Worm (Caenorhabditis elegans) whole organism, L4 larva: Measurements from ENCODE around the gene Y53G8AR.8.
A peak's percentile ranks its signal among the peaks of the same experiment; 100 is the strongest.

ENCODE experiments used
- D1046.2 ChIP-seq: fragments of 200-800 bp; sonication (Bioruptor generic); IDR thresholded peaks from 2 replicates; pipeline ENCODE4 v1.3.6; 2022; ENCODE audit warnings: missing genetic modification characterization, missing compliant biosample characterization
- F37D6.2 ChIP-seq: sonication (generic microtip); optimal IDR thresholded peaks from 2 replicates; lab custom pipeline; 2016; ENCODE audit warnings: mild to moderate bottlenecking, missing genetic modification characterization, missing compliant biosample characterization
- R02D3.7 ChIP-seq: fragments of 150-350 bp; sonication (generic microtip); optimal IDR thresholded peaks from 3 replicates; lab custom pipeline; 2014; ENCODE audit warnings: missing biosample characterization, missing genetic modification characterization
- T20F7.1 ChIP-seq: fragments of 200-800 bp; sonication (Bioruptor generic); optimal IDR thresholded peaks from 2 replicates; lab custom pipeline; 2018; ENCODE audit warnings: mild to moderate bottlenecking, missing genetic modification characterization, missing compliant biosample characterization
- Y48G9A.11 ChIP-seq: fragments of 200-800 bp; sonication (Bioruptor generic); IDR thresholded peaks from 2 replicates; pipeline ENCODE4 v1.3.6; 2022; ENCODE audit warnings: missing genetic modification reagents, missing genetic modification characterization, missing compliant biosample characterization
- Y5F2A.4 ChIP-seq: fragments of 200-800 bp; sonication (Bioruptor generic); optimal IDR thresholded peaks from 2 replicates; lab custom pipeline; 2018; ENCODE audit warnings: mild to moderate bottlenecking, missing genetic modification characterization, missing compliant biosample characterization
- ZK337.2 ChIP-seq: fragments of 200-800 bp; sonication (Bioruptor generic); IDR thresholded peaks from 2 replicates; pipeline ENCODE4 v1.3.6; 2022; ENCODE audit warnings: missing genetic modification reagents, missing genetic modification characterization, missing compliant biosample characterization
- ZK546.5 ChIP-seq, 2 experiments: sonication (generic microtip); optimal IDR thresholded peaks; 2 replicates each; lab custom pipeline; 2017; ENCODE audit warnings: missing biosample characterization in 2 of 2, missing genetic modification characterization in 2 of 2
- aly-2 ChIP-seq: sonication (generic microtip); optimal IDR thresholded peaks from 2 replicates; lab custom pipeline; 2018; ENCODE audit warnings: missing biosample characterization, missing genetic modification characterization
- arid-1 ChIP-seq: fragments of 200-800 bp; sonication (Bioruptor generic); conservative IDR thresholded peaks from 2 replicates; pipeline ENCODE4 v1.3.6; 2022; ENCODE audit warnings: missing genetic modification reagents, missing genetic modification characterization, missing compliant biosample characterization
- ceh-20 ChIP-seq: fragments of 200-800 bp; sonication (Bioruptor generic); IDR thresholded peaks from 2 replicates; pipeline ENCODE4 v1.3.6; 2022; ENCODE audit warnings: missing genetic modification reagents, missing genetic modification characterization, missing compliant biosample characterization
- ceh-32 ChIP-seq: sonication (generic microtip); optimal IDR thresholded peaks from 2 replicates; lab custom pipeline; 2016; ENCODE audit warnings: mild to moderate bottlenecking, missing genetic modification characterization, missing compliant biosample characterization; ENCODE audit not compliant: poor library complexity
- ceh-62 ChIP-seq: sonication (generic microtip); optimal IDR thresholded peaks from 2 replicates; lab custom pipeline; 2017; ENCODE audit warnings: missing biosample characterization, missing genetic modification characterization
- daf-12 ChIP-seq: fragments of 150-350 bp; optimal IDR thresholded peaks from 2 replicates; lab custom pipeline; 2014; ENCODE audit warnings: missing biosample characterization, missing genetic modification reagents, missing genetic modification characterization
- daf-19 ChIP-seq: fragments of 200-800 bp; sonication (Bioruptor generic); conservative IDR thresholded peaks from 2 replicates; pipeline ENCODE4 v1.3.6; 2022; ENCODE audit warnings: missing genetic modification characterization, missing compliant biosample characterization
- dmd-8 ChIP-seq: fragments of 200-800 bp; sonication (Bioruptor generic); IDR thresholded peaks from 2 replicates; pipeline ENCODE4 v1.3.6; 2022; ENCODE audit warnings: missing genetic modification characterization, missing compliant biosample characterization
- dmd-9 ChIP-seq: fragments of 200-800 bp; sonication (Bioruptor generic); IDR thresholded peaks from 2 replicates; pipeline ENCODE4 v1.3.6; 2022; ENCODE audit warnings: missing genetic modification reagents, missing genetic modification characterization, missing compliant biosample characterization
- duxl-1 ChIP-seq: sonication (generic microtip); optimal IDR thresholded peaks from 2 replicates; lab custom pipeline; 2016; ENCODE audit warnings: mild to moderate bottlenecking, missing genetic modification characterization, moderate library complexity, missing compliant biosample characterization; ENCODE audit not compliant: poor library complexity
- dve-1 ChIP-seq: sonication (generic microtip); optimal IDR thresholded peaks from 2 replicates; lab custom pipeline; 2017; ENCODE audit warnings: antibody characterized with exemption, mild to moderate bottlenecking, missing genetic modification characterization, missing compliant biosample characterization; ENCODE audit not compliant: insufficient read depth
- egl-27 ChIP-seq: sonication (generic microtip); optimal IDR thresholded peaks from 3 replicates; lab custom pipeline; 2017; ENCODE audit warnings: missing biosample characterization, missing genetic modification reagents, missing genetic modification characterization
- egl-43 ChIP-seq: fragments of 200-800 bp; sonication (Bioruptor generic); IDR thresholded peaks from 2 replicates; pipeline ENCODE4 v1.3.6; 2022; ENCODE audit warnings: missing genetic modification reagents, missing genetic modification characterization, missing compliant biosample characterization
- gei-8 ChIP-seq: fragments of 200-800 bp; sonication (Bioruptor generic); optimal IDR thresholded peaks from 2 replicates; lab custom pipeline; 2018; ENCODE audit warnings: mild to moderate bottlenecking, missing genetic modification characterization, missing compliant biosample characterization
- hlh-11 ChIP-seq: fragments of 200-800 bp; sonication (Bioruptor generic); optimal IDR thresholded peaks from 2 replicates; lab custom pipeline; 2018; ENCODE audit warnings: mild to moderate bottlenecking, missing genetic modification characterization, missing compliant biosample characterization
- hlh-30 ChIP-seq: sonication (generic microtip); optimal IDR thresholded peaks from 2 replicates; lab custom pipeline; 2017; ENCODE audit warnings: antibody characterized with exemption, mild to moderate bottlenecking, missing genetic modification characterization, missing compliant biosample characterization; ENCODE audit not compliant: insufficient read depth
- hmg-1.1 ChIP-seq: fragments of 200-800 bp; sonication (Bioruptor generic); IDR thresholded peaks from 2 replicates; pipeline ENCODE4 v1.3.6; 2022; ENCODE audit warnings: missing genetic modification reagents, missing genetic modification characterization, missing compliant biosample characterization
- lin-13 ChIP-seq: fragments of 150-350 bp; optimal IDR thresholded peaks from 2 replicates; lab custom pipeline; 2014; ENCODE audit warnings: missing biosample characterization, missing genetic modification reagents, missing genetic modification characterization
- lsy-2 ChIP-seq, 2 experiments: fragments of 150-350 bp in 1 of 2; sonication (generic microtip) in 1 of 2; optimal IDR thresholded peaks; 2 replicates each; lab custom pipeline; 2014 to 2017; ENCODE audit warnings: missing biosample characterization in 2 of 2, missing genetic modification characterization in 2 of 2
- madf-9 ChIP-seq: fragments of 200-800 bp; sonication (Bioruptor generic); conservative IDR thresholded peaks from 2 replicates; pipeline ENCODE4 v1.3.6; 2022; ENCODE audit warnings: missing genetic modification reagents, missing genetic modification characterization, missing compliant biosample characterization
- mdl-1 ChIP-seq, 2 experiments: fragments of 150-350 bp in 1 of 2; sonication (generic microtip) in 1 of 2; optimal IDR thresholded peaks; 2 replicates each; lab custom pipeline; 2014 to 2017; ENCODE audit warnings: missing biosample characterization in 2 of 2, missing genetic modification characterization in 2 of 2
- mep-1 ChIP-seq: fragments of 150-350 bp; sonication (generic microtip); optimal IDR thresholded peaks from 3 replicates; lab custom pipeline; 2014; ENCODE audit warnings: missing biosample characterization, missing genetic modification characterization
- nhr-102 ChIP-seq: sonication (generic microtip); optimal IDR thresholded peaks from 2 replicates; lab custom pipeline; 2016; ENCODE audit warnings: mild to moderate bottlenecking, missing genetic modification characterization, moderate library complexity, missing compliant biosample characterization
- nhr-111 ChIP-seq: fragments of 200-800 bp; sonication (Bioruptor generic); optimal IDR thresholded peaks from 2 replicates; lab custom pipeline; 2018; ENCODE audit warnings: mild to moderate bottlenecking, missing genetic modification characterization, missing compliant biosample characterization
- nhr-25 ChIP-seq: sonication (generic microtip); optimal IDR thresholded peaks from 2 replicates; lab custom pipeline; 2017; ENCODE audit warnings: missing genetic modification characterization, mild to moderate bottlenecking, missing compliant biosample characterization, antibody characterized with exemption, moderate library complexity, borderline replicate concordance; ENCODE audit not compliant: insufficient read depth
- nhr-28 ChIP-seq: fragments of 150-350 bp; optimal IDR thresholded peaks from 2 replicates; lab custom pipeline; 2014; ENCODE audit warnings: missing biosample characterization, missing genetic modification characterization
- nhr-41 ChIP-seq: fragments of 200-800 bp; sonication (Bioruptor generic); IDR thresholded peaks from 2 replicates; pipeline ENCODE4 v1.3.6; 2022; ENCODE audit warnings: missing genetic modification reagents, missing genetic modification characterization, missing compliant biosample characterization
- nhr-77 ChIP-seq: fragments of 150-350 bp; optimal IDR thresholded peaks from 2 replicates; lab custom pipeline; 2014; ENCODE audit warnings: missing biosample characterization, missing genetic modification characterization
- pqm-1 ChIP-seq: sonication (generic microtip); optimal IDR thresholded peaks from 2 replicates; lab custom pipeline; 2017; ENCODE audit warnings: missing biosample characterization, missing genetic modification characterization
- rbr-2 ChIP-seq: sonication (generic microtip); optimal IDR thresholded peaks from 2 replicates; lab custom pipeline; 2016; ENCODE audit warnings: missing genotype, missing genetic modification characterization, missing compliant biosample characterization
- skn-1 ChIP-seq: fragments of 150-350 bp; optimal IDR thresholded peaks from 2 replicates; lab custom pipeline; 2014; ENCODE audit warnings: missing biosample characterization, missing genetic modification characterization
- snpc-1.2 ChIP-seq: fragments of 200-800 bp; sonication (Bioruptor generic); IDR thresholded peaks from 2 replicates; pipeline ENCODE4 v1.3.6; 2022; ENCODE audit warnings: missing genetic modification reagents, missing genetic modification characterization, missing compliant biosample characterization
- snpc-4 ChIP-seq: fragments of 150-350 bp; optimal IDR thresholded peaks from 2 replicates; lab custom pipeline; 2014; ENCODE audit warnings: missing biosample characterization, missing genetic modification characterization
- tag-97 ChIP-seq: fragments of 200-800 bp; sonication (Bioruptor generic); IDR thresholded peaks from 2 replicates; pipeline ENCODE4 v1.3.6; 2022; ENCODE audit warnings: missing genetic modification characterization, missing compliant biosample characterization
- tra-1 ChIP-seq: fragments of 200-800 bp; sonication (Bioruptor generic); IDR thresholded peaks from 2 replicates; pipeline ENCODE4 v1.3.6; 2022; ENCODE audit warnings: missing genetic modification reagents, missing genetic modification characterization, missing compliant biosample characterization
- unc-62 ChIP-seq, 3 experiments: fragments of 150-350 bp in 1 of 3; sonication (generic microtip); optimal IDR thresholded peaks in 2 of 3; peaks in 1 of 3; 1 replicate in 1 of 3; 2 replicates in 2 of 3; lab custom pipeline; 2014 to 2017; ENCODE audit warnings: missing biosample characterization in 3 of 3, missing genetic modification characterization in 3 of 3, missing genetic modification reagents in 3 of 3, missing genotype in 1 of 3
- vab-7 ChIP-seq: fragments of 200-800 bp; sonication (Bioruptor generic); IDR thresholded peaks from 2 replicates; pipeline ENCODE4 v1.3.6; 2022; ENCODE audit warnings: missing genetic modification reagents, missing genetic modification characterization, missing compliant biosample characterization
- zag-1 ChIP-seq: fragments of 150-350 bp; optimal IDR thresholded peaks from 2 replicates; lab custom pipeline; 2014; ENCODE audit warnings: missing biosample characterization, missing genetic modification characterization
- zfp-2 ChIP-seq: sonication (generic microtip); optimal IDR thresholded peaks from 2 replicates; lab custom pipeline; 2016; ENCODE audit warnings: mild to moderate bottlenecking, missing genetic modification characterization, missing compliant biosample characterization
- zip-11 ChIP-seq: fragments of 200-800 bp; sonication (Bioruptor generic); IDR thresholded peaks from 2 replicates; pipeline ENCODE4 v1.3.6; 2022; ENCODE audit warnings: missing genetic modification characterization, missing compliant biosample characterization

Y53G8AR.8 gene

DNA sequence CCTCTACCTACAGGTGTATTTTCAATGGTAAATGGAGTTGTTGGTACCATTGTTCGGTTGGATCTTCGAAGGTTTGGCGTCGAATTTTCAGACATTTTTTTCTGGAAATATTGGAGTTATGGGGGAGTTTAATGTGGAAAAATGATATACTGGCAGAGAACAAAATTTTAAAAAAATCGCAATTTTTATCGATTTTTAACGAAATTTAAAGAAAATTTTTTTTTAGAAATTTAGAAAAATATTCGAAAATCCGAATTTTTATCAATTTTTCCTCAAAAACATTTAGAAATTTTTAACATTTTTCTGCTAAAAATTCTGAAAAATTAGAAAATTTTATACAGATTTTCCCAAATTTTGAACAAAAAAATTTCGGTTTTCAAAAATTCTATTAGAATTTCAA, 15.5 kb downstream of the Y53G8AR.8 start, which contains the start of gene Y53G8AM.8:
TSS of gene Y53G8AM.8 (minus strand) at position 101 of the 400 bp plus-strand sequence.
- TF ChIP-seq Y48G9A.11 (GFP tag; lab: Robert Waterston, UW) (no peak), nhr-25 (tag; lab: Kevin White, UChicago) (no peak), vab-7 (GFP tag; lab: Robert Waterston, UW) (no peak), pqm-1 (tag; lab: Kevin White, UChicago) (no peak), skn-1 (tag; lab: Kevin White, UChicago) (no peak), daf-12 (tag; lab: Kevin White, UChicago) (no peak), lsy-2 (tag; optimal IDR thresholded peaks at IDR 0.05; lab: Kevin White, UChicago) (no peak), daf-19 (no peak), egl-27 (no peak), snpc-1.2 (GFP tag; lab: Robert Waterston, UW) (no peak)

DNA sequence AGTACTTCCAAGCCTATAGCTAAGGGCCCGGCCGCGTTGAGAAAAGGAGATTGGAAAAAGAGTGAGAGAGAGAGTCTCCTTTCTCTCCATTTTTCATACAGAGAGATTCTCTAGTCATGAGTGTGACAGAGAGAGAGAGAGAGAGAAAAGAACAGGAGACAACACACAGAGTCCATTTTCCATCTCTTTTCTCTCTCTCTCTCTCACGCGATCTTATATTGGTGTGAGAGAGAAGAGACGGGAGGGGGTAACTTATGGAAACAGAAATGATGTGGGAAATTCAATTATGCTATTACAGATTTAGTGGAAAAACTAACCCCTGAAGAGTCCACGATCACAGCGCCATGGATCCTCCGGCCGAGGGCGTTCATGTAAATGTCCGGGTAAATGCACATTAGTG, 21.0 kb downstream of the Y53G8AR.8 start:
- TF ChIP-seq unc-62 (GFP tag; optimal IDR thresholded peaks at IDR 0.05 in 1 of 2; lab: Kevin White, UChicago) (peak in 1 of 2 experiments; percentile 98), unc-62 (tag; optimal IDR thresholded peaks at IDR 0.05; lab: Kevin White, UChicago) (no peak), F37D6.2 (tag; lab: Kevin White, UChicago) (no peak), hmg-1.1 (GFP tag; lab: Robert Waterston, UW) (0 out of 2 replicates have a peak, but pooled peaks have one; percentile 25), ZK546.5 (tag; optimal IDR thresholded peaks at IDR 0.05; lab: Kevin White, UChicago) (no peak), rbr-2 (tag; lab: Kevin White, UChicago) (no peak), pqm-1 (tag; lab: Kevin White, UChicago) (no peak), daf-19 (no peak), mdl-1 (tag; optimal IDR thresholded peaks at IDR 0.05; lab: Kevin White, UChicago) (no peak), nhr-77 (tag; lab: Kevin White, UChicago) (no peak), T20F7.1 (no peak), dmd-9 (GFP tag; lab: Robert Waterston, UW) (no peak), nhr-102 (tag; lab: Kevin White, UChicago) (no peak), Y48G9A.11 (GFP tag; lab: Robert Waterston, UW) (no peak), duxl-1 (tag; lab: Kevin White, UChicago) (no peak), lin-13 (no peak), nhr-41 (GFP tag; lab: Robert Waterston, UW) (no peak), madf-9 (no peak), ceh-62 (no peak), Y5F2A.4 (GFP tag; lab: Kevin White, UChicago) (no peak), tag-97 (GFP tag; lab: Robert Waterston, UW) (no peak), tra-1 (GFP tag; lab: Robert Waterston, UW) (no peak), hlh-11 (tag; lab: Kevin White, UChicago) (peak; percentile 37), aly-2 (tag; lab: Kevin White, UChicago) (no peak), ceh-32 (tag; lab: Kevin White, UChicago) (no peak), ZK337.2 (GFP tag; lab: Robert Waterston, UW) (no peak), nhr-28 (peak; percentile 60), dmd-8 (no peak), zfp-2 (tag; lab: Kevin White, UChicago) (no peak), nhr-111 (GFP tag; lab: Kevin White, UChicago) (no peak), R02D3.7 (tag; lab: Kevin White, UChicago) (no peak), lsy-2 (tag; optimal IDR thresholded peaks at IDR 0.05; lab: Kevin White, UChicago) (peak in 1 of 2 experiments; percentile 58), mep-1 (peak; percentile 50), gei-8 (no peak), zag-1 (no peak), hlh-30 (peak; percentile 90), snpc-4 (tag; lab: Kevin White, UChicago) (no peak), ceh-20 (GFP tag; lab: Robert Waterston, UW) (no peak), egl-43 (GFP tag; lab: Robert Waterston, UW) (no peak), zip-11 (GFP tag; lab: Robert Waterston, UW) (no peak), arid-1 (GFP tag; lab: Robert Waterston, UW) (no peak), dve-1 (tag; lab: Kevin White, UChicago) (peak; percentile 5), nhr-25 (tag; lab: Kevin White, UChicago) (no peak), D1046.2 (no peak)
